Worm (Caenorhabditis elegans): Measurements from ENCODE around the gene K09E2.1.

K09E2.1 gene

DNA sequence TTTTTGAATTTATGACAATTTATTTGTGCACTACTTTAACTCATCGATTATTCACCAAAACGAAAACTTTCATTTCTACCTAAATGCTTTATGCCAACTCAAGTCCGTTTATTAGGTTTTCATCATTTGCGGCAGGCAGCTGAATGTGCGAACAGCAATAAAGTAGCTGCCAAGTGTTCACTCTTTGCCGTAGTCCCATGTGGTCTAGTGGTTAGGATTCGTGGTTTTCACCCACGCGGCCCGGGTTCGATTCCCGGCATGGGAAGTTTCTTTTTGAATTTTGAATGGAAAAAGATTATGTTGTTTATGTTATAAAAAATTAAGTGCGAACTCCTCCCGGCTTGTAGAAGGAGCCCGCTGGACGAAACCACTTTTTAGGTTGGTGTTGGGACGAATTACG is 35.4 kb upstream of the K09E2.1 start:
- peak; percentile 44 for TF ChIP-seq snpc-3.4 (tag; optimal IDR thresholded peaks at IDR 0.05)
- no peak for TF ChIP-seq tbx-9 (tag; optimal IDR thresholded peaks at IDR 0.05; ENCODE audit: borderline replicate concordance)
- 0 out of 2 replicates have a peak, but pooled peaks have one; percentile 45 for TF ChIP-seq Y53G8AR.9 (GFP tag; conservative IDR thresholded peaks at IDR 0.05)
- TF ChIP-seq Y67H2A.10 (GFP tag; conservative IDR thresholded peaks at IDR 0.05), result no peak
- peak; percentile 86 for TF ChIP-seq mes-4 (tag; optimal IDR thresholded peaks at IDR 0.05)
- peak; percentile 88 for TF ChIP-seq pbrm-1 (GFP tag; IDR thresholded peaks at IDR 0.05)
- 0 out of 2 replicates have a peak, but pooled peaks have one; percentile 34 for TF ChIP-seq egl-44 (GFP tag; IDR thresholded peaks at IDR 0.05)
- TF ChIP-seq gei-17 (GFP tag; optimal IDR thresholded peaks at IDR 0.05), result peak; percentile 2
- 0 out of 2 replicates have a peak, but pooled peaks have one; percentile 29 for TF ChIP-seq K11D2.4 (GFP tag; IDR thresholded peaks at IDR 0.05)
- peak; percentile 86 for TF ChIP-seq ztf-25 (GFP tag; IDR thresholded peaks at IDR 0.05)
- peak; percentile 72 for TF ChIP-seq snpc-4 (GFP tag; optimal IDR thresholded peaks at IDR 0.05)
- TF ChIP-seq snpc-4 (tag; optimal IDR thresholded peaks at IDR 0.05), result peak in 3 of 4 experiments; percentile 65 to 80 (median 79)
- TF ChIP-seq ztf-6 (GFP tag; IDR thresholded peaks at IDR 0.05), result 0 out of 2 replicates have a peak, but pooled peaks have one; percentile 61
- peak; percentile 82 for TF ChIP-seq nfyb-1 (GFP tag; IDR thresholded peaks at IDR 0.05)
- no peak for TF ChIP-seq F39B2.1 (GFP tag; IDR thresholded peaks at IDR 0.05)
- TF ChIP-seq F37B4.10 (GFP tag; IDR thresholded peaks at IDR 0.05), result 0 out of 2 replicates have a peak, but pooled peaks have one; percentile 17
- TF ChIP-seq ceh-91 (GFP tag; IDR thresholded peaks at IDR 0.05), result no peak
- peak; percentile 34; the same call in 1 of the 2 replicates for TF ChIP-seq ceh-100 (GFP tag; IDR thresholded peaks at IDR 0.05)
- peak; percentile 20; the same call in 1 of the 2 replicates for TF ChIP-seq egrh-3 (GFP tag; IDR thresholded peaks at IDR 0.05)
- peak; percentile 2 for TF ChIP-seq T26A5.8 (tag; optimal IDR thresholded peaks at IDR 0.05)
- no peak for TF ChIP-seq ztf-3 (GFP tag; optimal IDR thresholded peaks at IDR 0.05)
- no peak for TF ChIP-seq madf-8 (GFP tag; conservative IDR thresholded peaks at IDR 0.05)
- peak; percentile 71 for TF ChIP-seq somi-1 (GFP tag; optimal IDR thresholded peaks at IDR 0.05)
- TF ChIP-seq snpc-1.3 (tag; optimal IDR thresholded peaks at IDR 0.05; ENCODE audit: insufficient read depth), result peak; percentile 78
- TF ChIP-seq cebp-2 (GFP tag; IDR thresholded peaks at IDR 0.05), result peak; percentile 87; the same call in 1 of the 2 replicates
- peak; percentile 56 for TF ChIP-seq ceh-79 (tag; optimal IDR thresholded peaks at IDR 0.05)
- 0 out of 2 replicates have a peak, but pooled peaks have one; percentile 46 for TF ChIP-seq cebp-1 (GFP tag; IDR thresholded peaks at IDR 0.05)
- peak; percentile 63 for TF ChIP-seq cebp-1 (tag; optimal IDR thresholded peaks at IDR 0.05)
- peak; percentile 65 for TF ChIP-seq rcor-1 (GFP tag; IDR thresholded peaks at IDR 0.05)
- TF ChIP-seq F23B12.7 (tag; optimal IDR thresholded peaks at IDR 0.05; ENCODE audit: insufficient read depth), result peak; percentile 44
- TF ChIP-seq mxl-1 (tag; optimal IDR thresholded peaks at IDR 0.05), result peak; percentile 71
- TF ChIP-seq lsy-27 (tag; optimal IDR thresholded peaks at IDR 0.05; ENCODE audit: borderline replicate concordance, insufficient read depth), result peak; percentile 55
- TF ChIP-seq rec-8 (tag; optimal IDR thresholded peaks at IDR 0.05), result peak; percentile 85 to 91
- no peak for TF ChIP-seq F22D6.2 (tag; optimal IDR thresholded peaks at IDR 0.05)
- no peak for TF ChIP-seq F57C9.4 (tag; optimal IDR thresholded peaks at IDR 0.05)
- TF ChIP-seq attf-6 (GFP tag; IDR thresholded peaks at IDR 0.05), result peak; percentile 70; the same call in 1 of the 2 replicates
- TF ChIP-seq lin-54 (GFP tag; optimal IDR thresholded peaks at IDR 0.05), result peak; percentile 50
- TF ChIP-seq atf-7 (tag; optimal IDR thresholded peaks at IDR 0.05), result peak; percentile 8
- no peak for TF ChIP-seq xnd-1 (tag; optimal IDR thresholded peaks at IDR 0.05)
- peak; percentile 53 for TF ChIP-seq K12H6.12 (tag; optimal IDR thresholded peaks at IDR 0.05)
- TF ChIP-seq C06A6.2 (GFP tag; conservative IDR thresholded peaks at IDR 0.05), result 0 out of 2 replicates have a peak, but pooled peaks have one; percentile 17
- 0 out of 2 replicates have a peak, but pooled peaks have one; percentile 19 for TF ChIP-seq let-526 (GFP tag; IDR thresholded peaks at IDR 0.05)
- TF ChIP-seq lsl-1 (GFP tag; optimal IDR thresholded peaks at IDR 0.05), result peak; percentile 18
- peak; percentile 99 for TF ChIP-seq B0261.1 (tag; optimal IDR thresholded peaks at IDR 0.05)
- no peak for TF ChIP-seq nfya-1 (tag; optimal IDR thresholded peaks at IDR 0.05; ENCODE audit: borderline replicate concordance, insufficient read depth)
- TF ChIP-seq nhr-120 (GFP tag; IDR thresholded peaks at IDR 0.05), result no peak
- TF ChIP-seq hmg-20 (GFP tag; IDR thresholded peaks at IDR 0.05), result peak; percentile 81

All from whole organism, young adult.